Worm (Caenorhabditis elegans) whole organism, L4/young adult: ENCODE results near the gene Y73B6BL.14.

ENCODE experiments used
- dao-5 ChIP-seq: sonication (generic microtip); optimal IDR thresholded peaks from 2 replicates; lab custom pipeline; 2016; ENCODE audit warnings: missing genotype, missing genetic modification characterization, moderate library complexity, missing compliant biosample characterization
- him-1 ChIP-seq: sonication (generic microtip); optimal IDR thresholded peaks from 2 replicates; lab custom pipeline; 2016; ENCODE audit warnings: missing genotype, missing genetic modification reagents, missing genetic modification characterization, missing compliant biosample characterization

- no peak for TF ChIP-seq him-1 (tag; lab: Kevin White, UChicago)
- no peak for TF ChIP-seq dao-5 (tag; lab: Kevin White, UChicago)
These were observed 5.4 kb downstream of the Y73B6BL.14 start, which contains the start of gene ipla-6 for ce11 chrIV:6337353-6337752.
